Fruit fly (Drosophila melanogaster) whole organism, embryonic: Measurements from ENCODE around the gene CG14915.

ENCODE experiments used
- BtbVII ChIP-seq: fragments of 200-800 bp; sonication (Bioruptor generic); optimal IDR thresholded peaks from 3 replicates; lab custom pipeline; 2017; ENCODE audit warnings: missing biosample characterization, mild to moderate bottlenecking, missing genetic modification characterization
- CG10147 ChIP-seq: fragments of 200-800 bp; sonication (Bioruptor generic); optimal IDR thresholded peaks from 2 replicates; lab custom pipeline; 2019; ENCODE audit warnings: missing biosample characterization, mild to moderate bottlenecking, missing genetic modification characterization, moderate library complexity
- CG10321 ChIP-seq: fragments of 200-800 bp; sonication (Bioruptor generic); IDR thresholded peaks from 2 replicates; pipeline ENCODE4 v1.3.6; 2022; ENCODE audit warnings: missing biosample characterization, missing genetic modification characterization
- CG10431 ChIP-seq: fragments of 200-800 bp; sonication (Bioruptor generic); optimal IDR thresholded peaks from 3 replicates; lab custom pipeline; 2018; ENCODE audit warnings: missing biosample characterization, mild to moderate bottlenecking, missing genetic modification characterization
- CG10565 ChIP-seq: fragments of 200-800 bp; sonication (Bioruptor generic); optimal IDR thresholded peaks from 3 replicates; lab custom pipeline; 2016; ENCODE audit warnings: missing biosample characterization, mild to moderate bottlenecking, missing genetic modification characterization
- CG11093 ChIP-seq: fragments of 200-800 bp; sonication (Bioruptor generic); IDR thresholded peaks from 3 replicates; pipeline ENCODE4 v1.3.6; 2022; ENCODE audit warnings: missing biosample characterization, missing genetic modification characterization
- CG11456 ChIP-seq: fragments of 200-800 bp; sonication (Bioruptor generic); IDR thresholded peaks from 3 replicates; pipeline ENCODE4 v1.3.6; 2022; ENCODE audit warnings: missing biosample characterization, missing genetic modification characterization
- CG13296 ChIP-seq: fragments of 200-800 bp; sonication (Bioruptor generic); optimal IDR thresholded peaks from 3 replicates; lab custom pipeline; 2018; ENCODE audit warnings: missing biosample characterization, mild to moderate bottlenecking, missing genetic modification characterization
- CG15011 ChIP-seq: fragments of 200-800 bp; sonication (Bioruptor generic); optimal IDR thresholded peaks from 3 replicates; lab custom pipeline; 2018; ENCODE audit warnings: missing biosample characterization, mild to moderate bottlenecking, missing genetic modification characterization
- CG15514 ChIP-seq: fragments of 200-800 bp; sonication (Bioruptor generic); optimal IDR thresholded peaks from 3 replicates; lab custom pipeline; 2017; ENCODE audit warnings: missing biosample characterization, missing genetic modification characterization, mild to moderate bottlenecking, moderate library complexity, missing genetic modification reagents
- CG1603 ChIP-seq: fragments of 200-800 bp; sonication (Bioruptor generic); optimal IDR thresholded peaks from 2 replicates; lab custom pipeline; 2019; ENCODE audit warnings: missing biosample characterization, mild to moderate bottlenecking, missing genetic modification characterization, moderate library complexity
- CG17186 ChIP-seq: fragments of 200-800 bp; sonication (Bioruptor generic); optimal IDR thresholded peaks from 3 replicates; lab custom pipeline; 2017; ENCODE audit warnings: missing biosample characterization, missing genetic modification reagents, missing genetic modification characterization
- CG4707 ChIP-seq: fragments of 200-800 bp; sonication (Bioruptor generic); optimal IDR thresholded peaks from 2 replicates; lab custom pipeline; 2018; ENCODE audit warnings: missing biosample characterization, mild to moderate bottlenecking, missing genetic modification characterization, moderate library complexity
- CG4730 ChIP-seq: fragments of 200-800 bp; sonication (Bioruptor generic); IDR thresholded peaks from 2 replicates; pipeline ENCODE4 v1.3.6; 2022; ENCODE audit warnings: missing biosample characterization, missing genetic modification characterization
- CG6689 ChIP-seq: fragments of 200-800 bp; sonication (Bioruptor generic); IDR thresholded peaks from 2 replicates; pipeline ENCODE4 v1.3.6; 2022; ENCODE audit warnings: missing biosample characterization, missing genetic modification characterization
- CG6813 ChIP-seq: fragments of 200-800 bp; sonication (Bioruptor generic); optimal IDR thresholded peaks from 2 replicates; lab custom pipeline; 2017; ENCODE audit warnings: missing biosample characterization, missing genetic modification characterization, mild to moderate bottlenecking, moderate library complexity, missing genetic modification reagents
- CG6854 ChIP-seq: fragments of 200-800 bp; sonication (Bioruptor generic); optimal IDR thresholded peaks from 3 replicates; lab custom pipeline; 2017; ENCODE audit warnings: missing biosample characterization, mild to moderate bottlenecking, missing genetic modification characterization
- CG9609 ChIP-seq: fragments of 200-800 bp; sonication (Bioruptor generic); optimal IDR thresholded peaks from 3 replicates; lab custom pipeline; 2016; ENCODE audit warnings: missing biosample characterization, missing genetic modification characterization
- CG9876 ChIP-seq: fragments of 200-800 bp; sonication (Bioruptor generic); optimal IDR thresholded peaks from 2 replicates; lab custom pipeline; 2016; ENCODE audit warnings: missing biosample characterization, missing genetic modification characterization
- Dip2 ChIP-seq: fragments of 200-800 bp; sonication (Bioruptor generic); IDR thresholded peaks from 2 replicates; pipeline ENCODE4 v1.3.6; 2022; ENCODE audit warnings: missing biosample characterization, missing genetic modification characterization
- Eip74EF ChIP-seq, 2 experiments: fragments of 200-800 bp in 1 of 2; fragments of >200 bp in 1 of 2; sonication (Bioruptor generic) in 1 of 2; optimal IDR thresholded peaks; 2 replicates each; lab custom pipeline; 2017 to 2019; ENCODE audit warnings: missing biosample characterization in 2 of 2, missing genetic modification characterization in 2 of 2, mild to moderate bottlenecking in 1 of 2, moderate library complexity in 1 of 2
- Hr39 ChIP-seq: fragments of >200 bp; optimal IDR thresholded peaks from 2 replicates; lab custom pipeline; 2017
- MESR4 ChIP-seq: fragments of 200-800 bp; sonication (Bioruptor generic); optimal IDR thresholded peaks from 2 replicates; lab custom pipeline; 2018; ENCODE audit warnings: missing biosample characterization, mild to moderate bottlenecking, missing genetic modification characterization, moderate library complexity
- Max ChIP-seq: fragments of 200-800 bp; sonication (Bioruptor generic); optimal IDR thresholded peaks from 2 replicates; lab custom pipeline; 2016; ENCODE audit warnings: missing biosample characterization, mild to moderate bottlenecking, missing genetic modification characterization
- Meics ChIP-seq: fragments of 200-800 bp; sonication (Bioruptor generic); optimal IDR thresholded peaks from 2 replicates; lab custom pipeline; 2017; ENCODE audit warnings: missing biosample characterization, mild to moderate bottlenecking, missing genetic modification characterization
- Mrtf ChIP-seq: fragments of 200-800 bp; sonication (Bioruptor generic); IDR thresholded peaks from 3 replicates; pipeline ENCODE4 v1.3.6; 2022; ENCODE audit warnings: missing biosample characterization, missing genetic modification characterization
- NK7.1 ChIP-seq: fragments of 200-800 bp; sonication (Bioruptor generic); optimal IDR thresholded peaks from 3 replicates; lab custom pipeline; 2016; ENCODE audit warnings: missing biosample characterization, missing genetic modification characterization
- Sox100B ChIP-seq: fragments of 200-800 bp; sonication (Bioruptor generic); optimal IDR thresholded peaks from 3 replicates; lab custom pipeline; 2018; ENCODE audit warnings: missing biosample characterization, mild to moderate bottlenecking, missing genetic modification characterization
- Sry-β ChIP-seq: fragments of 200-800 bp; sonication (Bioruptor generic); optimal IDR thresholded peaks from 2 replicates; lab custom pipeline; 2018; ENCODE audit warnings: missing biosample characterization, mild to moderate bottlenecking, missing genetic modification characterization, moderate library complexity
- Trl ChIP-seq, 3 experiments: fragments of >200 bp in 2 of 3; fragments of 200-800 bp in 1 of 3; sonication (Bioruptor generic) in 1 of 3; optimal IDR thresholded peaks; 2 replicates in 1 of 3; 3 replicates in 2 of 3; lab custom pipeline; 2016 to 2017; ENCODE audit warnings: missing biosample characterization in 1 of 3, missing genetic modification characterization in 1 of 3
- Usf ChIP-seq: fragments of 200-800 bp; sonication (Bioruptor generic); optimal IDR thresholded peaks from 2 replicates; lab custom pipeline; 2017; ENCODE audit warnings: missing genotype, missing biosample characterization, missing genetic modification characterization
- Vsx1 ChIP-seq: fragments of 200-800 bp; sonication (Bioruptor generic); optimal IDR thresholded peaks from 2 replicates; lab custom pipeline; 2017; ENCODE audit warnings: missing biosample characterization, mild to moderate bottlenecking, missing genetic modification characterization, missing genetic modification reagents
- ash1 ChIP-seq: fragments of 200-800 bp; sonication (Bioruptor generic); optimal IDR thresholded peaks from 2 replicates; lab custom pipeline; 2018; ENCODE audit warnings: missing biosample characterization, mild to moderate bottlenecking, missing genetic modification characterization
- az2 ChIP-seq: fragments of 200-800 bp; sonication (Bioruptor generic); optimal IDR thresholded peaks from 3 replicates; lab custom pipeline; 2016; ENCODE audit warnings: missing biosample characterization, missing genetic modification characterization
- chif ChIP-seq, 2 experiments: fragments of 200-800 bp; sonication (Bioruptor generic); optimal IDR thresholded peaks; 3 replicates each; lab custom pipeline; 2016; ENCODE audit warnings: missing biosample characterization in 2 of 2, missing genetic modification characterization in 2 of 2
- dpn ChIP-seq, 2 experiments: fragments of 200-800 bp; sonication (Bioruptor generic); optimal IDR thresholded peaks; 3 replicates each; lab custom pipeline; 2016; ENCODE audit warnings: missing biosample characterization in 2 of 2, missing genetic modification characterization in 2 of 2
- emc ChIP-seq: fragments of 200-800 bp; sonication (Bioruptor generic); optimal IDR thresholded peaks from 2 replicates; lab custom pipeline; 2016; ENCODE audit warnings: missing biosample characterization, missing genetic modification characterization
- ems ChIP-seq: fragments of 200-800 bp; sonication (Bioruptor generic); optimal IDR thresholded peaks from 3 replicates; lab custom pipeline; 2016; ENCODE audit warnings: missing biosample characterization, missing genetic modification characterization
- eyg ChIP-seq: fragments of 200-800 bp; sonication (Bioruptor generic); optimal IDR thresholded peaks from 3 replicates; lab custom pipeline; 2016; ENCODE audit warnings: missing biosample characterization, missing genetic modification characterization
- fd3F ChIP-seq: fragments of 200-800 bp; sonication (Bioruptor generic); optimal IDR thresholded peaks from 2 replicates; lab custom pipeline; 2018; ENCODE audit warnings: missing biosample characterization, mild to moderate bottlenecking, missing genetic modification characterization, moderate library complexity
- fru ChIP-seq: fragments of >200 bp; optimal IDR thresholded peaks from 2 replicates; lab custom pipeline; 2017
- gsb-n ChIP-seq: fragments of 200-800 bp; sonication (Bioruptor generic); optimal IDR thresholded peaks from 3 replicates; lab custom pipeline; 2018; ENCODE audit warnings: missing biosample characterization, mild to moderate bottlenecking, missing genetic modification characterization
- jigr1 ChIP-seq: fragments of 200-800 bp; sonication (Bioruptor generic); IDR thresholded peaks from 3 replicates; pipeline ENCODE4 v1.3.6; 2022; ENCODE audit warnings: missing biosample characterization, missing genetic modification characterization
- psq ChIP-seq: fragments of 200-800 bp; sonication (Bioruptor generic); optimal IDR thresholded peaks from 2 replicates; lab custom pipeline; 2017; ENCODE audit warnings: missing biosample characterization, missing genetic modification characterization
- ro ChIP-seq: fragments of 200-800 bp; sonication (Bioruptor generic); IDR thresholded peaks from 2 replicates; pipeline ENCODE4 v1.3.6; 2022; ENCODE audit warnings: missing biosample characterization, missing genetic modification characterization
- schlank ChIP-seq: fragments of 200-800 bp; sonication (Bioruptor generic); optimal IDR thresholded peaks from 2 replicates; lab custom pipeline; 2018; ENCODE audit warnings: missing biosample characterization, mild to moderate bottlenecking, missing genetic modification characterization
- sob ChIP-seq: fragments of 200-800 bp; sonication (Bioruptor generic); IDR thresholded peaks from 2 replicates; pipeline ENCODE4 v1.3.6; 2022; ENCODE audit warnings: missing biosample characterization, missing genetic modification characterization
- sr ChIP-seq: fragments of 200-800 bp; sonication (Bioruptor generic); IDR thresholded peaks from 3 replicates; pipeline ENCODE4 v1.3.6; 2022; ENCODE audit warnings: missing biosample characterization, missing genetic modification characterization
- trem ChIP-seq: fragments of 200-800 bp; optimal IDR thresholded peaks from 3 replicates; lab custom pipeline; 2019; ENCODE audit warnings: missing biosample characterization, mild to moderate bottlenecking, missing genetic modification characterization, moderate library complexity
- trh ChIP-seq: fragments of 200-800 bp; sonication (Bioruptor generic); optimal IDR thresholded peaks from 2 replicates; lab custom pipeline; 2016; ENCODE audit warnings: missing biosample characterization, missing genetic modification characterization
- unpg ChIP-seq: fragments of 200-800 bp; sonication (Bioruptor generic); optimal IDR thresholded peaks from 3 replicates; lab custom pipeline; 2018; ENCODE audit warnings: missing biosample characterization, mild to moderate bottlenecking, missing genetic modification characterization, moderate library complexity

The CG14915 gene

DNA sequence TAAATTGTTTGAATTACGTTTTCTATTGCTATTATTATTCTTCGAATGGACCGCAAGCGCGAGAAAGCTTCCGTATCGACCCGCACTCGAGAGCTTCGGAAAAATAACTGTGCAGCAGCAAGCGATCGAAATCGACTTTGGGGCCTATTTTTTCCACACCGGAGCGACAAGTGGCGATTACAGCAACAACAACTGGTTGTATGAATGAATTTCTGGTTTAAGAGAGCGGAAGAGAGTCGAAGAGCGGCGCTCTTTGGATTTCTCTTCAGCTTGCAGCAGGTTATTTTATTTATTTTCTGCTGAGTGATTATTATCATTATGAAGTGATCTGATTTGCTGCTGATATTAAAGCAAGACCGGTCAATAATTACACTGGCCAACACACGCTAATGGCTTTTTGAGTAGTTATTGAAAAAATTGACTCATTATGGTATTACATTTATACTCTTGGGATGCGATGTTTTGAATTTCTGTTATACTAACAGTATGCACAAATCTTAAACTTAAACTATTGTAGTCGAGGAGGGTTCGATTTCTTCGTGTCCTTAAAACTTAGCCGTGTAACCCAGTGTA is 3.9 kb upstream of the CG14915 start, which contains the start of gene Samuel:
Gene Samuel, minus strand, starts transcription at position 112 of the 573 bp plus-strand sequence.
- TF ChIP-seq CG17186 (no peak), NK7.1 (GFP tag; lab: Kevin White, UChicago) (no peak), fd3F (no peak), CG11456 (no peak), CG10565 (GFP tag; lab: Kevin White, UChicago) (no peak), CG15011 (GFP tag; lab: Kevin White, UChicago) (no peak), CG10321 (GFP tag; lab: Robert Waterston, UW) (no peak), CG10431 (GFP tag; lab: Kevin White, UChicago) (no peak), schlank (tag; lab: Kevin White, UChicago) (no peak), CG4707 (GFP tag; lab: Kevin White, UChicago) (peak; percentile 20), CG10147 (no peak), CG6813 (GFP tag; lab: Kevin White, UChicago) (peak; percentile 20), jigr1 (no peak), chif (GFP tag; optimal IDR thresholded peaks at IDR 0.05; lab: Kevin White, UChicago) (no peak), psq (GFP tag; lab: Kevin White, UChicago) (no peak), Meics (GFP tag; lab: Kevin White, UChicago) (peak; percentile 9), CG9876 (GFP tag; lab: Kevin White, UChicago) (no peak), CG13296 (GFP tag; lab: Kevin White, UChicago) (no peak), ash1 (no peak), MESR4 (no peak), CG15514 (no peak), Hr39 (lab: Kevin White, UChicago) (no peak), Trl (optimal IDR thresholded peaks at IDR 0.05; lab: Kevin White, UChicago) (peak; percentile 91 to 93), Trl (GFP tag; optimal IDR thresholded peaks at IDR 0.05; lab: Kevin White, UChicago) (peak; percentile 20), sob (GFP tag; lab: Robert Waterston, UW) (no peak), dpn (GFP tag; optimal IDR thresholded peaks at IDR 0.05; lab: Kevin White, UChicago) (no peak), ems (GFP tag; lab: Kevin White, UChicago) (no peak), emc (GFP tag; lab: Kevin White, UChicago) (no peak), Sox100B (GFP tag; lab: Kevin White, UChicago) (no peak), Vsx1 (GFP tag; lab: Kevin White, UChicago) (no peak), CG1603 (tag; lab: Kevin White, UChicago) (no peak), sr (GFP tag; lab: Robert Waterston, UW) (no peak), trem (tag; lab: Kevin White, UChicago) (peak; percentile 0), Dip2 (GFP tag; lab: Robert Waterston, UW) (no peak), CG11093 (no peak), trh (GFP tag; lab: Kevin White, UChicago) (no peak), fru (lab: Kevin White, UChicago) (no peak), unpg (GFP tag; lab: Kevin White, UChicago) (no peak), Eip74EF (GFP tag; optimal IDR thresholded peaks at IDR 0.05; lab: Kevin White, UChicago) (peak in 1 of 2 experiments; percentile 61), Mrtf (GFP tag; lab: Robert Waterston, UW) (no peak), BtbVII (GFP tag; lab: Kevin White, UChicago) (peak; percentile 16), Usf (no peak), az2 (GFP tag; lab: Kevin White, UChicago) (no peak), gsb-n (tag; lab: Kevin White, UChicago) (no peak), Max (GFP tag; lab: Kevin White, UChicago) (no peak), Sry-β (GFP tag; lab: Kevin White, UChicago) (no peak), CG6689 (GFP tag; lab: Robert Waterston, UW) (0 out of 2 replicates have a peak, but pooled peaks have one; percentile 27), eyg (GFP tag; lab: Kevin White, UChicago) (no peak), CG6854 (no peak), ro (no peak), CG4730 (GFP tag; lab: Robert Waterston, UW) (no peak), CG9609 (GFP tag; lab: Kevin White, UChicago) (no peak)
